In genomic region chrIV:13881754-13882275, ce11 we compare ENCODE assay signal across 3 worm cellular contexts.
TF ChIP-seq lines count a peak whose summit lies in the region.

TSS of gene rpl-29 (plus strand) at chrIV:13882225.

TF ChIP-seq in whole organism, L1 larva, 84 proteins besides CTCF, POLR2A, EP300 and RAD21 (continued from another document and continues in another):
- TF ChIP-seq aly-2 (tag; optimal IDR thresholded peaks at IDR 0.05; lab: Kevin White, UChicago) (peak; percentile 85), zip-4 (GFP tag; optimal IDR thresholded peaks at IDR 0.05; lab: Kevin White, UChicago) (peak; percentile 58), unc-98 (GFP tag; IDR thresholded peaks at IDR 0.05; lab: Robert Waterston, UW) (peak; percentile 29; the same call in 1 of the 2 replicates), isw-1 (GFP tag; IDR thresholded peaks at IDR 0.05; lab: Robert Waterston, UW) (peak; percentile 95), unc-130 (tag; optimal IDR thresholded peaks at IDR 0.05; lab: Kevin White, UChicago) (peak; percentile 59), ces-1 (GFP tag; optimal IDR thresholded peaks at IDR 0.05; lab: Kevin White, UChicago) (no peak), C16A3.4 (tag; optimal IDR thresholded peaks at IDR 0.05; lab: Kevin White, UChicago) (peak; percentile 95), unc-62 (GFP tag; optimal IDR thresholded peaks at IDR 0.05; lab: Kevin White, UChicago) (no peak), snu-23 (GFP tag; optimal IDR thresholded peaks at IDR 0.05; lab: Kevin White, UChicago) (peak; percentile 97), nhr-71 (tag; optimal IDR thresholded peaks at IDR 0.05; lab: Kevin White, UChicago) (peak; percentile 96), pax-3 (tag; optimal IDR thresholded peaks at IDR 0.05; lab: Kevin White, UChicago) (peak; percentile 61), rnt-1 (tag; optimal IDR thresholded peaks at IDR 0.05; lab: Kevin White, UChicago) (peak; percentile 93), nhr-85 (tag; lab: Kevin White, UChicago) (peak; percentile 97), Y116A8C.19 (tag; optimal IDR thresholded peaks at IDR 0.05; lab: Kevin White, UChicago; ENCODE audit: borderline replicate concordance) (no peak), tlp-1 (tag; optimal IDR thresholded peaks at IDR 0.05; lab: Kevin White, UChicago) (no peak), sup-37 (GFP tag; optimal IDR thresholded peaks at IDR 0.05; lab: Kevin White, UChicago) (peak; percentile 65), elt-2 (tag; optimal IDR thresholded peaks at IDR 0.05; lab: Kevin White, UChicago) (peak; percentile 71), lin-15B (tag; optimal IDR thresholded peaks at IDR 0.05; lab: Kevin White, UChicago) (peak; percentile 63), egl-13 (tag; optimal IDR thresholded peaks at IDR 0.05; lab: Kevin White, UChicago) (peak; percentile 53), tbx-2 (tag; optimal IDR thresholded peaks at IDR 0.05; lab: Kevin White, UChicago) (peak; percentile 91), snpc-4 (tag; optimal IDR thresholded peaks at IDR 0.05; lab: Kevin White, UChicago) (peak; percentile 79), hpl-2 (GFP tag; optimal IDR thresholded peaks at IDR 0.05; lab: Kevin White, UChicago) (peak; percentile 74), dsc-1 (tag; optimal IDR thresholded peaks at IDR 0.05; lab: Kevin White, UChicago) (peak; percentile 87), C34B4.2 (tag; optimal IDR thresholded peaks at IDR 0.05; lab: Kevin White, UChicago) (no peak), fkh-10 (GFP tag; optimal IDR thresholded peaks at IDR 0.05; lab: Kevin White, UChicago) (peak; percentile 49), mef-2 (tag; optimal IDR thresholded peaks at IDR 0.05; lab: Kevin White, UChicago) (no peak), fkh-8 (tag; optimal IDR thresholded peaks at IDR 0.05; lab: Kevin White, UChicago) (peak; percentile 86), sox-4 (tag; optimal IDR thresholded peaks at IDR 0.05; lab: Kevin White, UChicago) (peak; percentile 58), nhr-20 (tag; optimal IDR thresholded peaks at IDR 0.05; lab: Kevin White, UChicago) (peak; percentile 92), hlh-17 (GFP tag; optimal IDR thresholded peaks at IDR 0.05; lab: Kevin White, UChicago; ENCODE audit: borderline replicate concordance) (no peak), efl-1 (optimal IDR thresholded peaks at IDR 0.05; lab: Kevin White, UChicago) (peak; percentile 89 to 94), efl-1 (GFP tag; optimal IDR thresholded peaks at IDR 0.05 in 1 of 2; lab: Kevin White, UChicago) (peak; percentile 78 to 98), grh-1 (GFP tag; IDR thresholded peaks at IDR 0.05; lab: Robert Waterston, UW) (peak; percentile 90), nhr-47 (tag; optimal IDR thresholded peaks at IDR 0.05; lab: Kevin White, UChicago) (peak; percentile 95), dpl-1 (GFP tag; optimal IDR thresholded peaks at IDR 0.05; lab: Kevin White, UChicago) (peak; percentile 74 to 82 (median 81)), ztf-4 (tag; optimal IDR thresholded peaks at IDR 0.05; lab: Kevin White, UChicago) (peak; percentile 82), ztf-11 (tag; optimal IDR thresholded peaks at IDR 0.05; lab: Kevin White, UChicago) (peak in 1 of 2 experiments; percentile 64), irx-1 (tag; optimal IDR thresholded peaks at IDR 0.05; lab: Kevin White, UChicago) (peak; percentile 84), ama-1 (optimal IDR thresholded peaks at IDR 0.05; lab: Kevin White, UChicago) (no peak), swsn-7 (tag; optimal IDR thresholded peaks at IDR 0.05; lab: Kevin White, UChicago) (peak; percentile 92), jun-1 (tag; optimal IDR thresholded peaks at IDR 0.05; lab: Kevin White, UChicago) (peak; percentile 82), nhr-28 (tag; optimal IDR thresholded peaks at IDR 0.05; lab: Kevin White, UChicago) (no peak), lin-39 (tag; optimal IDR thresholded peaks at IDR 0.05; lab: Kevin White, UChicago) (peak; percentile 79)

TF ChIP-seq in whole organism, L3 larva, 47 proteins besides CTCF, POLR2A, EP300 and RAD21 (continued from another document):
- TF ChIP-seq nhr-43 (tag; optimal IDR thresholded peaks at IDR 0.05; lab: Kevin White, UChicago; ENCODE audit: poor library complexity, severe bottlenecking) = no peak
- no peak for TF ChIP-seq nhr-67 (tag; optimal IDR thresholded peaks at IDR 0.05; lab: Kevin White, UChicago)
- TF ChIP-seq nhr-28 (tag; optimal IDR thresholded peaks at IDR 0.05; lab: Kevin White, UChicago) = no peak
- peak; percentile 49 for TF ChIP-seq snpc-4 (tag; optimal IDR thresholded peaks at IDR 0.05; lab: Kevin White, UChicago)
- no peak for TF ChIP-seq elt-3 (tag; optimal IDR thresholded peaks at IDR 0.05; lab: Kevin White, UChicago)
- peak; percentile 44 for TF ChIP-seq fkh-10 (GFP tag; optimal IDR thresholded peaks at IDR 0.05; lab: Kevin White, UChicago)
- no peak for TF ChIP-seq mdl-1 (tag; optimal IDR thresholded peaks at IDR 0.05; lab: Kevin White, UChicago)
- TF ChIP-seq skn-1 (tag; optimal IDR thresholded peaks at IDR 0.05; lab: Kevin White, UChicago) = peak; percentile 76
- no peak for TF ChIP-seq nhr-76 (tag; optimal IDR thresholded peaks at IDR 0.05; lab: Kevin White, UChicago)
- peak; percentile 71 for TF ChIP-seq lsy-12 (tag; optimal IDR thresholded peaks at IDR 0.05; lab: Kevin White, UChicago)
- peak; percentile 25 for TF ChIP-seq tbx-2 (tag; optimal IDR thresholded peaks at IDR 0.05; lab: Kevin White, UChicago)
- peak; percentile 12 for TF ChIP-seq elt-1 (tag; optimal IDR thresholded peaks at IDR 0.05; lab: Kevin White, UChicago)
- TF ChIP-seq pha-4 (tag; optimal IDR thresholded peaks at IDR 0.05; lab: Kevin White, UChicago) = peak; percentile 96
- no peak for TF ChIP-seq nhr-77 (tag; optimal IDR thresholded peaks at IDR 0.05; lab: Kevin White, UChicago)
- TF ChIP-seq mml-1 (tag; optimal IDR thresholded peaks at IDR 0.05; lab: Kevin White, UChicago) = no peak
- no peak for TF ChIP-seq ceh-9 (tag; optimal IDR thresholded peaks at IDR 0.05; lab: Kevin White, UChicago)
- TF ChIP-seq sea-2 (GFP tag; optimal IDR thresholded peaks at IDR 0.05; lab: Kevin White, UChicago) = no peak
- no peak for TF ChIP-seq ZK546.5 (tag; optimal IDR thresholded peaks at IDR 0.05; lab: Kevin White, UChicago)
- peak; percentile 98 for TF ChIP-seq nfya-1 (tag; optimal IDR thresholded peaks at IDR 0.05; lab: Kevin White, UChicago; ENCODE audit: insufficient read depth)
- TF ChIP-seq lin-39 (tag; optimal IDR thresholded peaks at IDR 0.05; lab: Kevin White, UChicago) = peak; percentile 85
- no peak for TF ChIP-seq ztf-4 (tag; optimal IDR thresholded peaks at IDR 0.05; lab: Kevin White, UChicago)
- TF ChIP-seq nhr-237 (tag; optimal IDR thresholded peaks at IDR 0.05; lab: Kevin White, UChicago) = no peak
- no peak for TF ChIP-seq daf-12 (tag; optimal IDR thresholded peaks at IDR 0.05; lab: Kevin White, UChicago)
- TF ChIP-seq zag-1 (tag; optimal IDR thresholded peaks at IDR 0.05; lab: Kevin White, UChicago) = no peak
- TF ChIP-seq unc-39 (tag; optimal IDR thresholded peaks at IDR 0.05; lab: Kevin White, UChicago) = no peak
- no peak for TF ChIP-seq ztf-11 (tag; optimal IDR thresholded peaks at IDR 0.05; lab: Kevin White, UChicago)
- no peak for TF ChIP-seq ceh-16 (tag; optimal IDR thresholded peaks at IDR 0.05; lab: Kevin White, UChicago)
- TF ChIP-seq nhr-25 (tag; optimal IDR thresholded peaks at IDR 0.05; lab: Kevin White, UChicago) = peak; percentile 89

TF ChIP-seq in whole organism, young adult, 124 proteins besides CTCF, POLR2A, EP300 and RAD21 (continued from another document):
- TF ChIP-seq ZK185.1 (tag; optimal IDR thresholded peaks at IDR 0.05; lab: Kevin White, UChicago; ENCODE audit: poor library complexity, severe bottlenecking) = peak; percentile 88
- TF ChIP-seq hlh-26 (GFP tag; conservative IDR thresholded peaks at IDR 0.05; lab: Robert Waterston, UW) = no peak
- TF ChIP-seq sptf-2 (GFP tag; optimal IDR thresholded peaks at IDR 0.05; lab: Kevin White, UChicago) = no peak
- no peak for TF ChIP-seq nhr-90 (tag; optimal IDR thresholded peaks at IDR 0.05; lab: Kevin White, UChicago)
- TF ChIP-seq madf-10 (tag; optimal IDR thresholded peaks at IDR 0.05; lab: Kevin White, UChicago) = peak; percentile 94
- peak; percentile 89 for TF ChIP-seq snpc-3.4 (tag; optimal IDR thresholded peaks at IDR 0.05; lab: Kevin White, UChicago)
- no peak for TF ChIP-seq lag-1 (GFP tag; IDR thresholded peaks at IDR 0.05; lab: Robert Waterston, UW)
- no peak for TF ChIP-seq egl-44 (GFP tag; IDR thresholded peaks at IDR 0.05; lab: Robert Waterston, UW)
- TF ChIP-seq lsl-1 (GFP tag; optimal IDR thresholded peaks at IDR 0.05; lab: Kevin White, UChicago) = peak; percentile 98
- TF ChIP-seq F23B12.7 (tag; optimal IDR thresholded peaks at IDR 0.05; lab: Kevin White, UChicago; ENCODE audit: insufficient read depth) = peak; percentile 77
- 0 out of 2 replicates have a peak, but pooled peaks have one; percentile 35 for TF ChIP-seq B0336.3 (GFP tag; IDR thresholded peaks at IDR 0.05; lab: Robert Waterston, UW)
- peak; percentile 72 for TF ChIP-seq ekl-4 (GFP tag; IDR thresholded peaks at IDR 0.05; lab: Robert Waterston, UW)
- TF ChIP-seq C17E4.6 (GFP tag; IDR thresholded peaks at IDR 0.05; lab: Robert Waterston, UW) = 0 out of 2 replicates have a peak, but pooled peaks have one; percentile 34
- peak; percentile 7 for TF ChIP-seq ama-1 (optimal IDR thresholded peaks at IDR 0.05; lab: Kevin White, UChicago)
- no peak for TF ChIP-seq ama-1 (GFP tag; optimal IDR thresholded peaks at IDR 0.05; lab: Kevin White, UChicago)
- TF ChIP-seq F52B5.7 (tag; optimal IDR thresholded peaks at IDR 0.05; lab: Kevin White, UChicago) = no peak
- no peak for TF ChIP-seq B0261.1 (tag; optimal IDR thresholded peaks at IDR 0.05; lab: Kevin White, UChicago)
- peak; percentile 62 for TF ChIP-seq rcor-1 (GFP tag; IDR thresholded peaks at IDR 0.05; lab: Robert Waterston, UW)
- TF ChIP-seq pha-4 (tag; optimal IDR thresholded peaks at IDR 0.05; lab: Kevin White, UChicago) = peak; percentile 81
- TF ChIP-seq ceh-58 (GFP tag; IDR thresholded peaks at IDR 0.05; lab: Robert Waterston, UW) = no peak
- TF ChIP-seq lin-40 (tag; optimal IDR thresholded peaks at IDR 0.05; lab: Kevin White, UChicago) = peak; percentile 64
- TF ChIP-seq B0019.2 (GFP tag; conservative IDR thresholded peaks at IDR 0.05; lab: Robert Waterston, UW) = peak; percentile 90
- TF ChIP-seq let-526 (GFP tag; IDR thresholded peaks at IDR 0.05; lab: Robert Waterston, UW) = no peak
- TF ChIP-seq hrde-1 (tag; optimal IDR thresholded peaks at IDR 0.05; lab: Kevin White, UChicago; ENCODE audit: borderline replicate concordance) = no peak
- peak in 2 of 3 experiments; percentile 37 to 69 for TF ChIP-seq lin-35 (GFP tag; optimal IDR thresholded peaks at IDR 0.05; lab: Kevin White, UChicago)
- peak; percentile 84 for TF ChIP-seq mcd-1 (GFP tag; IDR thresholded peaks at IDR 0.05; lab: Robert Waterston, UW)
- no peak for TF ChIP-seq F10E7.11 (tag; optimal IDR thresholded peaks at IDR 0.05; lab: Kevin White, UChicago)
- TF ChIP-seq zim-3 (tag; optimal IDR thresholded peaks at IDR 0.05; lab: Kevin White, UChicago) = no peak
- TF ChIP-seq pbrm-1 (GFP tag; IDR thresholded peaks at IDR 0.05; lab: Robert Waterston, UW) = peak; percentile 80
- TF ChIP-seq F57A8.1 (GFP tag; optimal IDR thresholded peaks at IDR 0.05; lab: Kevin White, UChicago) = no peak
- no peak for TF ChIP-seq ztf-6 (GFP tag; IDR thresholded peaks at IDR 0.05; lab: Robert Waterston, UW)
- TF ChIP-seq lin-54 (GFP tag; optimal IDR thresholded peaks at IDR 0.05; lab: Kevin White, UChicago) = peak; percentile 83
- TF ChIP-seq nhr-179 (tag; optimal IDR thresholded peaks at IDR 0.05; lab: Kevin White, UChicago) = no peak
- peak; percentile 72 for TF ChIP-seq hsf-1 (GFP tag; IDR thresholded peaks at IDR 0.05; lab: Robert Waterston, UW)
- no peak for TF ChIP-seq nfya-1 (tag; optimal IDR thresholded peaks at IDR 0.05; lab: Kevin White, UChicago; ENCODE audit: borderline replicate concordance, insufficient read depth)
- TF ChIP-seq egrh-3 (GFP tag; IDR thresholded peaks at IDR 0.05; lab: Robert Waterston, UW) = no peak
- TF ChIP-seq snpc-1.1 (tag; optimal IDR thresholded peaks at IDR 0.05; lab: Kevin White, UChicago; ENCODE audit: insufficient read depth) = peak; percentile 67
- peak; percentile 94 for TF ChIP-seq madf-6 (GFP tag; IDR thresholded peaks at IDR 0.05; lab: Robert Waterston, UW)
- TF ChIP-seq ztf-28 (GFP tag; IDR thresholded peaks at IDR 0.05; lab: Robert Waterston, UW) = no peak
- no peak for TF ChIP-seq Y53F4B.3 (GFP tag; IDR thresholded peaks at IDR 0.05; lab: Robert Waterston, UW)
- TF ChIP-seq attf-5 (GFP tag; optimal IDR thresholded peaks at IDR 0.05; lab: Kevin White, UChicago) = peak; percentile 49
- TF ChIP-seq cebp-1 (GFP tag; IDR thresholded peaks at IDR 0.05; lab: Robert Waterston, UW) = 0 out of 2 replicates have a peak, but pooled peaks have one; percentile 45
- peak; percentile 74 for TF ChIP-seq cebp-1 (tag; optimal IDR thresholded peaks at IDR 0.05; lab: Kevin White, UChicago)
- peak; percentile 83 for TF ChIP-seq D2030.7 (GFP tag; IDR thresholded peaks at IDR 0.05; lab: Robert Waterston, UW)
- TF ChIP-seq xnd-1 (tag; optimal IDR thresholded peaks at IDR 0.05; lab: Kevin White, UChicago) = peak; percentile 79
- TF ChIP-seq T07F8.4 (tag; optimal IDR thresholded peaks at IDR 0.05; lab: Kevin White, UChicago) = no peak
- peak; percentile 98 for TF ChIP-seq hmg-1.2 (GFP tag; IDR thresholded peaks at IDR 0.05; lab: Robert Waterston, UW)
- TF ChIP-seq snpc-1.3 (tag; optimal IDR thresholded peaks at IDR 0.05; lab: Kevin White, UChicago; ENCODE audit: insufficient read depth) = peak; percentile 97
- 0 out of 2 replicates have a peak, but pooled peaks have one; percentile 56 for TF ChIP-seq cebp-2 (GFP tag; IDR thresholded peaks at IDR 0.05; lab: Robert Waterston, UW)
- no peak for TF ChIP-seq aptf-2 (GFP tag; conservative IDR thresholded peaks at IDR 0.05; lab: Robert Waterston, UW)
- TF ChIP-seq madf-3 (GFP tag; IDR thresholded peaks at IDR 0.05; lab: Robert Waterston, UW) = peak; percentile 79; the same call in 1 of the 2 replicates
- peak; percentile 77 for TF ChIP-seq tbp1 (GFP tag; optimal IDR thresholded peaks at IDR 0.05; lab: Kevin White, UChicago)
- peak; percentile 74 for TF ChIP-seq tlf-1 (GFP tag; optimal IDR thresholded peaks at IDR 0.05; lab: Kevin White, UChicago)
- no peak for TF ChIP-seq F39B2.1 (GFP tag; IDR thresholded peaks at IDR 0.05; lab: Robert Waterston, UW)
- TF ChIP-seq sdz-38 (tag; optimal IDR thresholded peaks at IDR 0.05; lab: Kevin White, UChicago) = no peak
TF ChIP-seq in whole organism, young adult: peak in this region for 55.
